Fruit fly (Drosophila melanogaster): ENCODE data around the gene CG31415.

CG31415 gene

dm6 chr3R:9793018-9793417, 49.7 kb downstream of the CG31415 start, which contains the start of gene CG8516 (continued):
- TF ChIP-seq hkb (optimal IDR thresholded peaks at IDR 0.05) = no peak
- TF ChIP-seq hkb (GFP tag; IDR thresholded peaks at IDR 0.05) = peak; percentile 24; the same call in 1 of the 2 replicates
- TF ChIP-seq mld (GFP tag; IDR thresholded peaks at IDR 0.05; ENCODE audit: partially characterized antibody) = no peak
- TF ChIP-seq CG3163 (GFP tag; optimal IDR thresholded peaks at IDR 0.05) = no peak
- TF ChIP-seq CG15269 (tag; optimal IDR thresholded peaks at IDR 0.05) = no peak
- no peak for TF ChIP-seq ase (GFP tag; IDR thresholded peaks at IDR 0.05)
- TF ChIP-seq vvl (GFP tag; IDR thresholded peaks at IDR 0.05) = peak; percentile 32; the same call in 1 of the 2 replicates
- TF ChIP-seq CG14014 (GFP tag; IDR thresholded peaks at IDR 0.05) = no peak
- TF ChIP-seq CG4617 (GFP tag; optimal IDR thresholded peaks at IDR 0.05; ENCODE audit: borderline replicate concordance) = peak; percentile 91
- no peak for TF ChIP-seq ems (GFP tag; optimal IDR thresholded peaks at IDR 0.05)
- TF ChIP-seq Bdp1 (GFP tag; optimal IDR thresholded peaks at IDR 0.05) = no peak
- no peak for TF ChIP-seq CG31365 (tag; optimal IDR thresholded peaks at IDR 0.05)
- no peak for TF ChIP-seq CG1647 (GFP tag; optimal IDR thresholded peaks at IDR 0.05)
- TF ChIP-seq Lpt (GFP tag; optimal IDR thresholded peaks at IDR 0.05) = no peak
- TF ChIP-seq Fer1 (GFP tag; optimal IDR thresholded peaks at IDR 0.05) = no peak
- no peak for TF ChIP-seq insv (GFP tag; optimal IDR thresholded peaks at IDR 0.05)
- no peak for TF ChIP-seq CG13424 (tag; optimal IDR thresholded peaks at IDR 0.05)
- TF ChIP-seq CG7745 (tag; optimal IDR thresholded peaks at IDR 0.05) = no peak
- TF ChIP-seq CG13775 (GFP tag; optimal IDR thresholded peaks at IDR 0.05) = no peak
- no peak for TF ChIP-seq crol (GFP tag; IDR thresholded peaks at IDR 0.05)
- TF ChIP-seq CG11695 (GFP tag; IDR thresholded peaks at IDR 0.05) = 0 out of 3 replicates have a peak, but pooled peaks have one; percentile 16
- no peak for TF ChIP-seq Deaf1 (tag; optimal IDR thresholded peaks at IDR 0.05)
- TF ChIP-seq CG43689 (GFP tag; IDR thresholded peaks at IDR 0.05) = no peak
- TF ChIP-seq ci (GFP tag; IDR thresholded peaks at IDR 0.05) = no peak
- TF ChIP-seq Nf-YA (GFP tag; IDR thresholded peaks at IDR 0.05) = no peak
- peak; percentile 39 for TF ChIP-seq CG17829 (tag; optimal IDR thresholded peaks at IDR 0.05)
- TF ChIP-seq CG32767 (GFP tag; IDR thresholded peaks at IDR 0.05) = no peak
- TF ChIP-seq Rx (GFP tag; IDR thresholded peaks at IDR 0.05) = no peak
- TF ChIP-seq CG8765 (GFP tag; IDR thresholded peaks at IDR 0.05) = no peak
- no peak for TF ChIP-seq Usf (GFP tag; optimal IDR thresholded peaks at IDR 0.05)
- TF ChIP-seq CG9609 (GFP tag; optimal IDR thresholded peaks at IDR 0.05) = no peak
- no peak for TF ChIP-seq Doc3 (GFP tag; IDR thresholded peaks at IDR 0.05; ENCODE audit: partially characterized antibody)
- no peak for TF ChIP-seq tll (GFP tag; optimal IDR thresholded peaks at IDR 0.05)
- TF ChIP-seq cwo (GFP tag; optimal IDR thresholded peaks at IDR 0.05) = no peak
- TF ChIP-seq Ada2b (GFP tag; IDR thresholded peaks at IDR 0.05) = 0 out of 2 replicates have a peak, but pooled peaks have one; percentile 7
- no peak for TF ChIP-seq esg (GFP tag; conservative IDR thresholded peaks at IDR 0.05)
- no peak for TF ChIP-seq CG6683 (GFP tag; optimal IDR thresholded peaks at IDR 0.05)
- peak; percentile 93 for TF ChIP-seq CG9797 (GFP tag; optimal IDR thresholded peaks at IDR 0.05)
- no peak for TF ChIP-seq CG1233 (GFP tag; optimal IDR thresholded peaks at IDR 0.05)
- no peak for TF ChIP-seq CG17359 (tag; optimal IDR thresholded peaks at IDR 0.05)
- TF ChIP-seq ap (GFP tag; IDR thresholded peaks at IDR 0.05) = no peak
- no peak; the same call in 1 of the 2 replicates for TF ChIP-seq bbx (GFP tag; IDR thresholded peaks at IDR 0.05; ENCODE audit: partially characterized antibody)
- TF ChIP-seq HHEX (GFP tag; optimal IDR thresholded peaks at IDR 0.05) = no peak
- no peak for TF ChIP-seq sim (GFP tag; IDR thresholded peaks at IDR 0.05)
- TF ChIP-seq CG13296 (GFP tag; optimal IDR thresholded peaks at IDR 0.05) = no peak
- TF ChIP-seq CG1832 (GFP tag; optimal IDR thresholded peaks at IDR 0.05) = no peak
- no peak for TF ChIP-seq gt (GFP tag; IDR thresholded peaks at IDR 0.05)
- no peak for TF ChIP-seq Gug (GFP tag; IDR thresholded peaks at IDR 0.05)
- TF ChIP-seq Lim3 (GFP tag; IDR thresholded peaks at IDR 0.05) = no peak
- no peak for TF ChIP-seq sisA (GFP tag; IDR thresholded peaks at IDR 0.05)
- TF ChIP-seq CG4820 (GFP tag; optimal IDR thresholded peaks at IDR 0.05) = no peak
- TF ChIP-seq Hmx (GFP tag; optimal IDR thresholded peaks at IDR 0.05) = no peak
